Fruit fly (Drosophila melanogaster) Kc167 (cell line): ENCODE results near the gene CG5326.

ENCODE experiments used
- Sin3A ChIP-seq: fragments of >200 bp; optimal IDR thresholded peaks from 2 replicates; lab custom pipeline; 2018; ENCODE audit warnings: missing external identifiers
- insv ChIP-seq: fragments of >200 bp; optimal IDR thresholded peaks from 3 replicates; lab custom pipeline; 2018; ENCODE audit warnings: missing external identifiers
- psq ChIP-seq: fragments of >200 bp; optimal IDR thresholded peaks from 2 replicates; lab custom pipeline; 2017; ENCODE audit warnings: missing external identifiers

dm6 chr3R:22573590-22573989 is 33.9 kb upstream of the CG5326 start:
- no peak for TF ChIP-seq psq
- no peak for TF ChIP-seq insv (lab: Kevin White, UChicago)
- TF ChIP-seq Sin3A (lab: Kevin White, UChicago) = no peak
